ENCODE assay signal across 2 worm cellular contexts in genomic region chrX:11933547-11933946, ce11.
A peak's percentile ranks its signal among the peaks of the same experiment; 100 is the strongest.
TF ChIP-seq lines count a peak whose summit lies in the region.

No protein-coding gene starts in this region.

TF ChIP-seq in whole organism, L4 larva, 104 proteins besides CTCF, POLR2A, EP300 and RAD21 (continued from another document):
- TF ChIP-seq ctbp-1 (GFP tag; IDR thresholded peaks at IDR 0.05; lab: Robert Waterston, UW) (no peak; the same call in 1 of the 2 replicates), mes-2 (tag; optimal IDR thresholded peaks at IDR 0.05; lab: Kevin White, UChicago; ENCODE audit: poor library complexity, severe bottlenecking) (no peak), dmd-8 (GFP tag; IDR thresholded peaks at IDR 0.05; lab: Robert Waterston, UW) (peak; percentile 84), ceh-44 (GFP tag; IDR thresholded peaks at IDR 0.05; lab: Robert Waterston, UW) (0 out of 2 replicates have a peak, but pooled peaks have one; percentile 49), vab-7 (GFP tag; IDR thresholded peaks at IDR 0.05; lab: Robert Waterston, UW) (peak; percentile 66; the same call in 1 of the 2 replicates), mdl-1 (tag; optimal IDR thresholded peaks at IDR 0.05; lab: Kevin White, UChicago) (no peak), zfp-3 (GFP tag; conservative IDR thresholded peaks at IDR 0.05; lab: Robert Waterston, UW) (no peak), skn-1 (tag; optimal IDR thresholded peaks at IDR 0.05; lab: Kevin White, UChicago) (no peak), lir-3 (tag; optimal IDR thresholded peaks at IDR 0.05; lab: Kevin White, UChicago) (peak; percentile 7), lin-1 (GFP tag; IDR thresholded peaks at IDR 0.05; lab: Robert Waterston, UW) (no peak), daf-19 (GFP tag; conservative IDR thresholded peaks at IDR 0.05; lab: Robert Waterston, UW) (0 out of 2 replicates have a peak, but pooled peaks have one; percentile 45), tra-1 (GFP tag; IDR thresholded peaks at IDR 0.05; lab: Robert Waterston, UW) (peak; percentile 65), lim-7 (GFP tag; IDR thresholded peaks at IDR 0.05; lab: Robert Waterston, UW) (peak; percentile 82; the same call in 1 of the 2 replicates), fos-1 (tag; optimal IDR thresholded peaks at IDR 0.05; lab: Kevin White, UChicago) (no peak)

TF ChIP-seq in whole organism, young adult, 124 proteins besides CTCF, POLR2A, EP300 and RAD21 (continued from another document):
- no peak for TF ChIP-seq fkh-3 (tag; optimal IDR thresholded peaks at IDR 0.05; lab: Kevin White, UChicago)
- TF ChIP-seq ztf-25 (GFP tag; IDR thresholded peaks at IDR 0.05; lab: Robert Waterston, UW): peak; percentile 78; the same call in 1 of the 2 replicates
- no peak; the same call in 1 of the 2 replicates for TF ChIP-seq madf-6 (GFP tag; IDR thresholded peaks at IDR 0.05; lab: Robert Waterston, UW)
- no peak for TF ChIP-seq ceh-79 (tag; optimal IDR thresholded peaks at IDR 0.05; lab: Kevin White, UChicago)
- TF ChIP-seq D2030.7 (GFP tag; IDR thresholded peaks at IDR 0.05; lab: Robert Waterston, UW): peak; percentile 86
- TF ChIP-seq ceh-100 (GFP tag; IDR thresholded peaks at IDR 0.05; lab: Robert Waterston, UW): no peak
- peak; percentile 39 for TF ChIP-seq chd-7 (tag; optimal IDR thresholded peaks at IDR 0.05; lab: Kevin White, UChicago)
- no peak for TF ChIP-seq C06A6.2 (GFP tag; conservative IDR thresholded peaks at IDR 0.05; lab: Robert Waterston, UW)
- peak; percentile 84 for TF ChIP-seq die-1 (tag; optimal IDR thresholded peaks at IDR 0.05; lab: Kevin White, UChicago)
- 0 out of 2 replicates have a peak, but pooled peaks have one; percentile 42 for TF ChIP-seq Y56A3A.18 (GFP tag; IDR thresholded peaks at IDR 0.05; lab: Robert Waterston, UW)
- TF ChIP-seq hlh-12 (tag; optimal IDR thresholded peaks at IDR 0.05; lab: Kevin White, UChicago): no peak
- TF ChIP-seq F10E7.11 (tag; optimal IDR thresholded peaks at IDR 0.05; lab: Kevin White, UChicago): no peak
- peak; percentile 26 for TF ChIP-seq atf-7 (tag; optimal IDR thresholded peaks at IDR 0.05; lab: Kevin White, UChicago)
- TF ChIP-seq mxl-1 (tag; optimal IDR thresholded peaks at IDR 0.05; lab: Kevin White, UChicago): peak; percentile 85
- peak; percentile 16; the same call in 1 of the 2 replicates for TF ChIP-seq hmg-20 (GFP tag; IDR thresholded peaks at IDR 0.05; lab: Robert Waterston, UW)
- no peak for TF ChIP-seq lsl-1 (GFP tag; optimal IDR thresholded peaks at IDR 0.05; lab: Kevin White, UChicago)
- no peak for TF ChIP-seq ztf-3 (GFP tag; optimal IDR thresholded peaks at IDR 0.05; lab: Kevin White, UChicago)
- TF ChIP-seq ets-4 (GFP tag; optimal IDR thresholded peaks at IDR 0.05; lab: Kevin White, UChicago): peak; percentile 4
- 0 out of 2 replicates have a peak, but pooled peaks have one; percentile 21 for TF ChIP-seq F39B2.1 (GFP tag; IDR thresholded peaks at IDR 0.05; lab: Robert Waterston, UW)
- TF ChIP-seq T07F8.4 (tag; optimal IDR thresholded peaks at IDR 0.05; lab: Kevin White, UChicago): peak; percentile 23
- no peak for TF ChIP-seq F57C9.4 (tag; optimal IDR thresholded peaks at IDR 0.05; lab: Kevin White, UChicago)
- peak; percentile 56; the same call in 1 of the 2 replicates for TF ChIP-seq bed-1 (GFP tag; IDR thresholded peaks at IDR 0.05; lab: Robert Waterston, UW)
- 0 out of 2 replicates have a peak, but pooled peaks have one; percentile 50 for TF ChIP-seq ceh-40 (GFP tag; IDR thresholded peaks at IDR 0.05; lab: Robert Waterston, UW)
- no peak for TF ChIP-seq repo-1 (tag; optimal IDR thresholded peaks at IDR 0.05; lab: Kevin White, UChicago)
- no peak for TF ChIP-seq nhr-27 (tag; optimal IDR thresholded peaks at IDR 0.05; lab: Kevin White, UChicago)
- no peak for TF ChIP-seq tbx-9 (tag; optimal IDR thresholded peaks at IDR 0.05; lab: Kevin White, UChicago; ENCODE audit: borderline replicate concordance)
- TF ChIP-seq F23B12.7 (tag; optimal IDR thresholded peaks at IDR 0.05; lab: Kevin White, UChicago; ENCODE audit: insufficient read depth): no peak
- no peak for TF ChIP-seq T26A5.8 (tag; optimal IDR thresholded peaks at IDR 0.05; lab: Kevin White, UChicago)
- TF ChIP-seq tlf-1 (GFP tag; optimal IDR thresholded peaks at IDR 0.05; lab: Kevin White, UChicago): no peak
- TF ChIP-seq ztf-6 (GFP tag; IDR thresholded peaks at IDR 0.05; lab: Robert Waterston, UW): no peak
- peak; percentile 67 for TF ChIP-seq nfyb-1 (GFP tag; IDR thresholded peaks at IDR 0.05; lab: Robert Waterston, UW)
- no peak for TF ChIP-seq xnd-1 (tag; optimal IDR thresholded peaks at IDR 0.05; lab: Kevin White, UChicago)
- TF ChIP-seq ZK185.1 (tag; optimal IDR thresholded peaks at IDR 0.05; lab: Kevin White, UChicago; ENCODE audit: poor library complexity, severe bottlenecking): peak; percentile 50
- TF ChIP-seq attf-3 (GFP tag; conservative IDR thresholded peaks at IDR 0.05; lab: Robert Waterston, UW): no peak
- TF ChIP-seq rcor-1 (GFP tag; IDR thresholded peaks at IDR 0.05; lab: Robert Waterston, UW): peak; percentile 27; the same call in 1 of the 2 replicates
- TF ChIP-seq mel-28 (tag; optimal IDR thresholded peaks at IDR 0.05; lab: Kevin White, UChicago; ENCODE audit: borderline replicate concordance): no peak
- no peak for TF ChIP-seq zfh-2 (GFP tag; conservative IDR thresholded peaks at IDR 0.05; lab: Robert Waterston, UW)
- TF ChIP-seq Y53F4B.3 (GFP tag; IDR thresholded peaks at IDR 0.05; lab: Robert Waterston, UW): 0 out of 2 replicates have a peak, but pooled peaks have one; percentile 26
- TF ChIP-seq cebp-2 (GFP tag; IDR thresholded peaks at IDR 0.05; lab: Robert Waterston, UW): peak; percentile 85
- TF ChIP-seq unc-62 (GFP tag; optimal IDR thresholded peaks at IDR 0.05; lab: Kevin White, UChicago): no peak
- peak; percentile 71; the same call in 1 of the 2 replicates for TF ChIP-seq ztf-28 (GFP tag; IDR thresholded peaks at IDR 0.05; lab: Robert Waterston, UW)
- TF ChIP-seq aptf-3 (GFP tag; IDR thresholded peaks at IDR 0.05; lab: Robert Waterston, UW): no peak
- peak; percentile 87 for TF ChIP-seq him-1 (tag; optimal IDR thresholded peaks at IDR 0.05; lab: Kevin White, UChicago)
- TF ChIP-seq efl-1 (GFP tag; optimal IDR thresholded peaks at IDR 0.05; lab: Kevin White, UChicago): no peak
- no peak for TF ChIP-seq F52B5.7 (tag; optimal IDR thresholded peaks at IDR 0.05; lab: Kevin White, UChicago)
- no peak for TF ChIP-seq aptf-2 (GFP tag; conservative IDR thresholded peaks at IDR 0.05; lab: Robert Waterston, UW)
- peak; percentile 82; the same call in 1 of the 2 replicates for TF ChIP-seq sea-2 (GFP tag; IDR thresholded peaks at IDR 0.05; lab: Robert Waterston, UW)
- TF ChIP-seq hrde-1 (tag; optimal IDR thresholded peaks at IDR 0.05; lab: Kevin White, UChicago; ENCODE audit: borderline replicate concordance): peak; percentile 17
- no peak for TF ChIP-seq F22D6.2 (tag; optimal IDR thresholded peaks at IDR 0.05; lab: Kevin White, UChicago)
- TF ChIP-seq madf-8 (GFP tag; conservative IDR thresholded peaks at IDR 0.05; lab: Robert Waterston, UW): no peak
- no peak for TF ChIP-seq gei-17 (GFP tag; optimal IDR thresholded peaks at IDR 0.05; lab: Kevin White, UChicago)
- TF ChIP-seq let-607 (tag; optimal IDR thresholded peaks at IDR 0.05; lab: Kevin White, UChicago): peak in 1 of 2 experiments; percentile 15
- no peak for TF ChIP-seq lsy-27 (tag; optimal IDR thresholded peaks at IDR 0.05; lab: Kevin White, UChicago; ENCODE audit: borderline replicate concordance, insufficient read depth)
- no peak for TF ChIP-seq akir-1 (GFP tag; optimal IDR thresholded peaks at IDR 0.05; lab: Kevin White, UChicago)
- peak; percentile 63 for TF ChIP-seq attf-6 (GFP tag; IDR thresholded peaks at IDR 0.05; lab: Robert Waterston, UW)
- TF ChIP-seq bed-2 (GFP tag; IDR thresholded peaks at IDR 0.05; lab: Robert Waterston, UW): no peak
- peak; percentile 69 for TF ChIP-seq hmg-1.2 (GFP tag; IDR thresholded peaks at IDR 0.05; lab: Robert Waterston, UW)
- peak; percentile 6 for TF ChIP-seq somi-1 (GFP tag; optimal IDR thresholded peaks at IDR 0.05; lab: Kevin White, UChicago)
- no peak for TF ChIP-seq B0019.2 (GFP tag; conservative IDR thresholded peaks at IDR 0.05; lab: Robert Waterston, UW)
- TF ChIP-seq hsf-1 (GFP tag; IDR thresholded peaks at IDR 0.05; lab: Robert Waterston, UW): no peak
- TF ChIP-seq lag-1 (GFP tag; IDR thresholded peaks at IDR 0.05; lab: Robert Waterston, UW): no peak
- no peak for TF ChIP-seq F49E8.2 (tag; optimal IDR thresholded peaks at IDR 0.05; lab: Kevin White, UChicago; ENCODE audit: insufficient read depth)
- peak; percentile 2 for TF ChIP-seq mes-4 (tag; optimal IDR thresholded peaks at IDR 0.05; lab: Kevin White, UChicago)
- no peak for TF ChIP-seq Y53G8AR.9 (GFP tag; conservative IDR thresholded peaks at IDR 0.05; lab: Robert Waterston, UW)
- peak in 1 of 2 experiments; percentile 50 for TF ChIP-seq rec-8 (tag; optimal IDR thresholded peaks at IDR 0.05; lab: Kevin White, UChicago)
- no peak for TF ChIP-seq ztf-26 (tag; optimal IDR thresholded peaks at IDR 0.05; lab: Kevin White, UChicago)
- no peak for TF ChIP-seq nhr-120 (GFP tag; IDR thresholded peaks at IDR 0.05; lab: Robert Waterston, UW)
- TF ChIP-seq ceh-58 (GFP tag; IDR thresholded peaks at IDR 0.05; lab: Robert Waterston, UW): no peak
